Fruit fly (Drosophila melanogaster): ENCODE results near the gene CG6296.

- TF ChIP-seq psq (optimal IDR thresholded peaks at IDR 0.05) (no peak), Dll (optimal IDR thresholded peaks at IDR 0.05) (no peak), CG8478 (optimal IDR thresholded peaks at IDR 0.05) (peak; percentile 44), usp (GFP tag; optimal IDR thresholded peaks at IDR 0.05) (no peak), EcR (GFP tag; optimal IDR thresholded peaks at IDR 0.05) (no peak)
Measured at dm6 chr3R:26954020-26954672, 51.1 kb downstream of the CG6296 start.

All from whole organism.